Worm (Caenorhabditis elegans): Measurements from ENCODE around the gene acr-5.

DNA sequence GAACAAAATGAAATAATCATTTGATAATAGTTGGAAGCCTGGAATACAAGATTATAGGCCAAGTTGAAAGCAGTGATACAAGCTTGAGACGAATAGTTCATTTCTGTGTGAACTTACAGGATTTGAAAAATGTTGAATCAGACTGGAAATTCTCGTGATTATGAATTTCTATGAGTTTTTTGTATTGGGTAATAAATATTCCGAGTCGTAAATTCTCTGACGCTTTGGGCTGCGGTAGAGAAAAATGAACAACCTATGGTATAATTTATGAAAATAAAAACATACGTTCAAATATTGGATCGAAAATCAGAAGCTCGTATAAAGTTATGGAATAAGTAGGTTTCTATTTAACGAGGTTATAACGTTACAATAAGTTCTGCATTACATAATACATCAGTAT is 21.8 kb downstream of the acr-5 start, which contains the start of gene srb-11:
- no peak for TF ChIP-seq unc-86 (tag; optimal IDR thresholded peaks at IDR 0.05)
- no peak for TF ChIP-seq fos-1 (tag; optimal IDR thresholded peaks at IDR 0.05)
- TF ChIP-seq ztf-11 (tag; optimal IDR thresholded peaks at IDR 0.05): no peak
- no peak for TF ChIP-seq unc-62 (GFP tag; optimal IDR thresholded peaks at IDR 0.05)
- no peak for TF ChIP-seq nhr-77 (tag; optimal IDR thresholded peaks at IDR 0.05)
- no peak for TF ChIP-seq lsy-2 (tag; optimal IDR thresholded peaks at IDR 0.05)
- TF ChIP-seq ama-1 (optimal IDR thresholded peaks at IDR 0.05): no peak
- no peak for TF ChIP-seq mdl-1 (tag; optimal IDR thresholded peaks at IDR 0.05)
- TF ChIP-seq nhr-11 (tag; optimal IDR thresholded peaks at IDR 0.05): no peak
- TF ChIP-seq snpc-4 (tag; optimal IDR thresholded peaks at IDR 0.05): no peak
- no peak for TF ChIP-seq jun-1 (tag; optimal IDR thresholded peaks at IDR 0.05)
- no peak for TF ChIP-seq nhr-237 (tag; optimal IDR thresholded peaks at IDR 0.05)
- no peak for TF ChIP-seq C34B4.2 (tag; optimal IDR thresholded peaks at IDR 0.05)
